Fruit fly (Drosophila melanogaster) whole organism, embryonic: Measurements from ENCODE around the gene Boh1.

ENCODE experiments used
- Ada2b ChIP-seq: fragments of 200-800 bp; sonication (Bioruptor generic); IDR thresholded peaks from 2 replicates; pipeline ENCODE4 v1.3.6; 2022; ENCODE audit warnings: missing biosample characterization, missing genetic modification characterization
- Aef1 ChIP-seq: fragments of 200-800 bp; sonication (Bioruptor generic); IDR thresholded peaks from 3 replicates; pipeline ENCODE4 v1.3.6; 2022; ENCODE audit warnings: missing biosample characterization, missing genetic modification characterization
- B-H2 ChIP-seq: fragments of 200-800 bp; sonication (Bioruptor generic); optimal IDR thresholded peaks from 2 replicates; lab custom pipeline; 2018; ENCODE audit warnings: missing biosample characterization, mild to moderate bottlenecking, missing genetic modification characterization
- BEAF-32 ChIP-seq: fragments of 200-800 bp; sonication (Bioruptor generic); optimal IDR thresholded peaks from 3 replicates; lab custom pipeline; 2017; ENCODE audit warnings: missing biosample characterization, missing genetic modification characterization, mild to moderate bottlenecking, moderate library complexity, missing genetic modification reagents
- CG11560 ChIP-seq: fragments of 200-800 bp; sonication (Bioruptor generic); IDR thresholded peaks from 3 replicates; pipeline ENCODE4 v1.3.6; 2022; ENCODE audit warnings: missing biosample characterization, missing genetic modification characterization
- CG12659 ChIP-seq: fragments of 200-800 bp; sonication (Bioruptor generic); optimal IDR thresholded peaks from 3 replicates; lab custom pipeline; 2017; ENCODE audit warnings: mild to moderate bottlenecking, missing biosample characterization, missing genetic modification reagents, missing genetic modification characterization
- CG13287 ChIP-seq: fragments of 200-800 bp; sonication (Bioruptor generic); IDR thresholded peaks from 2 replicates; pipeline ENCODE4 v1.3.6; 2022; ENCODE audit warnings: missing biosample characterization, missing genetic modification characterization; ENCODE audit not compliant: partially characterized antibody
- CG14860 ChIP-seq: fragments of 200-800 bp; sonication (Bioruptor generic); IDR thresholded peaks from 3 replicates; pipeline ENCODE4 v1.3.6; 2022; ENCODE audit warnings: missing biosample characterization, missing genetic modification characterization; ENCODE audit not compliant: partially characterized antibody
- CG1602 ChIP-seq: fragments of 200-800 bp; sonication (Bioruptor generic); optimal IDR thresholded peaks from 3 replicates; lab custom pipeline; 2016; ENCODE audit warnings: missing biosample characterization, missing genetic modification characterization
- CG16813 ChIP-seq: fragments of 200-800 bp; sonication (Bioruptor generic); IDR thresholded peaks from 3 replicates; pipeline ENCODE4 v1.3.6; 2022; ENCODE audit warnings: missing biosample characterization, missing genetic modification characterization; ENCODE audit not compliant: partially characterized antibody
- CG17186 ChIP-seq: fragments of 200-800 bp; sonication (Bioruptor generic); optimal IDR thresholded peaks from 3 replicates; lab custom pipeline; 2017; ENCODE audit warnings: missing biosample characterization, missing genetic modification reagents, missing genetic modification characterization
- CG2116 ChIP-seq: fragments of 200-800 bp; sonication (Bioruptor generic); optimal IDR thresholded peaks from 3 replicates; lab custom pipeline; 2018; ENCODE audit warnings: missing biosample characterization, mild to moderate bottlenecking, missing genetic modification characterization
- CG2129 ChIP-seq: fragments of 200-800 bp; sonication (Bioruptor generic); IDR thresholded peaks from 2 replicates; pipeline ENCODE4 v1.3.6; 2022; ENCODE audit warnings: missing biosample characterization, missing genetic modification characterization; ENCODE audit not compliant: partially characterized antibody
- CG34224 ChIP-seq: fragments of 200-800 bp; sonication (Bioruptor generic); IDR thresholded peaks from 3 replicates; pipeline ENCODE4 v1.3.6; 2022; ENCODE audit warnings: missing biosample characterization, missing genetic modification characterization; ENCODE audit not compliant: partially characterized antibody
- CG5953 ChIP-seq: fragments of 200-800 bp; sonication (Bioruptor generic); IDR thresholded peaks from 2 replicates; pipeline ENCODE4 v1.3.6; 2022; ENCODE audit warnings: missing biosample characterization, missing genetic modification characterization
- CG6791 ChIP-seq: fragments of 200-800 bp; sonication (Bioruptor generic); IDR thresholded peaks from 3 replicates; pipeline ENCODE4 v1.3.6; 2022; ENCODE audit warnings: missing biosample characterization, missing genetic modification characterization; ENCODE audit not compliant: partially characterized antibody
- CG7786 ChIP-seq: fragments of 200-800 bp; sonication (Bioruptor generic); optimal IDR thresholded peaks from 2 replicates; lab custom pipeline; 2016; ENCODE audit warnings: missing biosample characterization, missing genetic modification characterization
- CG7928 ChIP-seq: fragments of 200-800 bp; sonication (Bioruptor generic); optimal IDR thresholded peaks from 2 replicates; lab custom pipeline; 2017; ENCODE audit warnings: missing biosample characterization, mild to moderate bottlenecking, missing genetic modification characterization
- CG9437 ChIP-seq: fragments of 200-800 bp; sonication (Bioruptor generic); optimal IDR thresholded peaks from 2 replicates; lab custom pipeline; 2018; ENCODE audit warnings: missing biosample characterization, mild to moderate bottlenecking, missing genetic modification characterization
- Dek ChIP-seq: fragments of 200-800 bp; sonication (Bioruptor generic); optimal IDR thresholded peaks from 3 replicates; lab custom pipeline; 2019; ENCODE audit warnings: missing biosample characterization, mild to moderate bottlenecking, missing genetic modification characterization, moderate library complexity
- Doc2 ChIP-seq: fragments of 200-800 bp; sonication (Bioruptor generic); IDR thresholded peaks from 2 replicates; pipeline ENCODE4 v1.3.6; 2022; ENCODE audit warnings: missing biosample characterization, missing genetic modification characterization
- Gsc ChIP-seq: fragments of 200-800 bp; sonication (Bioruptor generic); IDR thresholded peaks from 2 replicates; pipeline ENCODE4 v1.3.6; 2022; ENCODE audit warnings: missing biosample characterization, missing genetic modification characterization
- HLH4C ChIP-seq: fragments of 200-800 bp; sonication (Bioruptor generic); IDR thresholded peaks from 3 replicates; pipeline ENCODE4 v1.3.6; 2022; ENCODE audit warnings: missing biosample characterization, missing genetic modification characterization; ENCODE audit not compliant: partially characterized antibody
- MBD-R2 ChIP-seq: fragments of 200-800 bp; sonication (Bioruptor generic); IDR thresholded peaks from 2 replicates; pipeline ENCODE4 v1.3.6; 2022; ENCODE audit warnings: missing biosample characterization, missing genetic modification characterization
- MESR4 ChIP-seq: fragments of 200-800 bp; sonication (Bioruptor generic); optimal IDR thresholded peaks from 2 replicates; lab custom pipeline; 2018; ENCODE audit warnings: missing biosample characterization, mild to moderate bottlenecking, missing genetic modification characterization, moderate library complexity
- Nf-YB ChIP-seq: fragments of 200-800 bp; sonication (Bioruptor generic); optimal IDR thresholded peaks from 3 replicates; lab custom pipeline; 2019; ENCODE audit warnings: missing biosample characterization, mild to moderate bottlenecking, missing genetic modification characterization, moderate library complexity
- Scr ChIP-seq: fragments of 200-800 bp; sonication (Bioruptor generic); IDR thresholded peaks from 2 replicates; pipeline ENCODE4 v1.3.6; 2022; ENCODE audit warnings: missing biosample characterization, missing genetic modification characterization; ENCODE audit not compliant: partially characterized antibody
- Sry-δ ChIP-seq: fragments of 200-800 bp; sonication (Bioruptor generic); optimal IDR thresholded peaks from 2 replicates; lab custom pipeline; 2016; ENCODE audit warnings: missing biosample characterization, missing genetic modification characterization
- amos ChIP-seq: fragments of 200-800 bp; sonication (Bioruptor generic); IDR thresholded peaks from 2 replicates; pipeline ENCODE4 v1.3.6; 2022; ENCODE audit warnings: missing biosample characterization, missing genetic modification characterization; ENCODE audit not compliant: partially characterized antibody
- bigmax ChIP-seq: fragments of 200-800 bp; sonication (Bioruptor generic); optimal IDR thresholded peaks from 2 replicates; lab custom pipeline; 2018; ENCODE audit warnings: missing biosample characterization, mild to moderate bottlenecking, missing genetic modification characterization
- chif ChIP-seq, 2 experiments: fragments of 200-800 bp; sonication (Bioruptor generic); optimal IDR thresholded peaks; 3 replicates each; lab custom pipeline; 2016; ENCODE audit warnings: missing biosample characterization in 2 of 2, missing genetic modification characterization in 2 of 2
- crp ChIP-seq, 2 experiments: fragments of 200-800 bp; sonication (Bioruptor generic); optimal IDR thresholded peaks; 2 replicates in 1 of 2; 3 replicates in 1 of 2; lab custom pipeline; 2017; ENCODE audit warnings: missing biosample characterization in 2 of 2, missing genetic modification characterization in 2 of 2, mild to moderate bottlenecking in 1 of 2, moderate library complexity in 1 of 2
- fu2 ChIP-seq: fragments of 200-800 bp; sonication (Bioruptor generic); optimal IDR thresholded peaks from 2 replicates; lab custom pipeline; 2016; ENCODE audit warnings: missing biosample characterization, missing genetic modification characterization
- gfzf ChIP-seq: fragments of 200-800 bp; sonication (Bioruptor generic); optimal IDR thresholded peaks from 2 replicates; lab custom pipeline; 2016; ENCODE audit warnings: missing biosample characterization, mild to moderate bottlenecking, missing genetic modification characterization, moderate library complexity
- hbn ChIP-seq: fragments of 200-800 bp; sonication (Bioruptor generic); IDR thresholded peaks from 2 replicates; pipeline ENCODE4 v1.3.6; 2022; ENCODE audit warnings: missing biosample characterization, missing genetic modification characterization; ENCODE audit not compliant: partially characterized antibody
- hkb ChIP-seq, 2 experiments: fragments of 200-800 bp in 1 of 2; fragments of >200 bp in 1 of 2; sonication (Bioruptor generic) in 1 of 2; IDR thresholded peaks in 1 of 2; optimal IDR thresholded peaks in 1 of 2; 2 replicates each; pipeline versions ENCODE4 v1.3.6 to Lab custom; 2017 to 2022; ENCODE audit warnings: missing biosample characterization in 1 of 2, missing genetic modification characterization in 1 of 2
- nerfin-1 ChIP-seq: fragments of 200-800 bp; sonication (Bioruptor generic); optimal IDR thresholded peaks from 3 replicates; lab custom pipeline; 2019; ENCODE audit warnings: missing biosample characterization, mild to moderate bottlenecking, missing genetic modification characterization, moderate library complexity
- pfk ChIP-seq: fragments of 200-800 bp; sonication (Bioruptor generic); optimal IDR thresholded peaks from 2 replicates; lab custom pipeline; 2018; ENCODE audit warnings: missing biosample characterization, mild to moderate bottlenecking, missing genetic modification characterization, moderate library complexity
- phol ChIP-seq: fragments of 200-800 bp; sonication (Bioruptor generic); optimal IDR thresholded peaks from 3 replicates; lab custom pipeline; 2018; ENCODE audit warnings: missing biosample characterization, mild to moderate bottlenecking, missing genetic modification characterization, moderate library complexity
- pzg ChIP-seq: fragments of 200-800 bp; sonication (Bioruptor generic); optimal IDR thresholded peaks from 3 replicates; lab custom pipeline; 2018; ENCODE audit warnings: missing biosample characterization, mild to moderate bottlenecking, missing genetic modification characterization, moderate library complexity
- sc ChIP-seq, 3 experiments: fragments of >200 bp in 2 of 3; fragments of 200-800 bp in 1 of 3; sonication (Bioruptor generic) in 1 of 3; optimal IDR thresholded peaks; 2 replicates in 2 of 3; 3 replicates in 1 of 3; lab custom pipeline; 2017; ENCODE audit warnings: mild to moderate bottlenecking in 1 of 3, missing biosample characterization in 1 of 3, missing genetic modification characterization in 1 of 3, missing genetic modification reagents in 1 of 3
- sr ChIP-seq: fragments of 200-800 bp; sonication (Bioruptor generic); IDR thresholded peaks from 3 replicates; pipeline ENCODE4 v1.3.6; 2022; ENCODE audit warnings: missing biosample characterization, missing genetic modification characterization
- stwl ChIP-seq: fragments of 200-800 bp; sonication (Bioruptor generic); optimal IDR thresholded peaks from 3 replicates; lab custom pipeline; 2018; ENCODE audit warnings: missing biosample characterization, mild to moderate bottlenecking, missing genetic modification characterization, moderate library complexity
- tna ChIP-seq: fragments of 200-800 bp; sonication (Bioruptor generic); IDR thresholded peaks from 2 replicates; pipeline ENCODE4 v1.3.6; 2022; ENCODE audit warnings: missing biosample characterization, missing genetic modification characterization; ENCODE audit not compliant: partially characterized antibody
- unc-4 ChIP-seq: fragments of 200-800 bp; sonication (Bioruptor generic); IDR thresholded peaks from 2 replicates; pipeline ENCODE4 v1.3.6; 2022; ENCODE audit warnings: missing biosample characterization, missing genetic modification characterization; ENCODE audit not compliant: partially characterized antibody
- vnd ChIP-seq: fragments of 200-800 bp; sonication (Bioruptor generic); IDR thresholded peaks from 3 replicates; pipeline ENCODE4 v1.3.6; 2022; ENCODE audit warnings: missing biosample characterization, missing genetic modification characterization; ENCODE audit not compliant: partially characterized antibody
- zfh1 ChIP-seq: fragments of 200-800 bp; sonication (Bioruptor generic); IDR thresholded peaks from 3 replicates; pipeline ENCODE4 v1.3.6; 2022; ENCODE audit warnings: missing biosample characterization, missing genetic modification characterization

Gene Boh1

DNA sequence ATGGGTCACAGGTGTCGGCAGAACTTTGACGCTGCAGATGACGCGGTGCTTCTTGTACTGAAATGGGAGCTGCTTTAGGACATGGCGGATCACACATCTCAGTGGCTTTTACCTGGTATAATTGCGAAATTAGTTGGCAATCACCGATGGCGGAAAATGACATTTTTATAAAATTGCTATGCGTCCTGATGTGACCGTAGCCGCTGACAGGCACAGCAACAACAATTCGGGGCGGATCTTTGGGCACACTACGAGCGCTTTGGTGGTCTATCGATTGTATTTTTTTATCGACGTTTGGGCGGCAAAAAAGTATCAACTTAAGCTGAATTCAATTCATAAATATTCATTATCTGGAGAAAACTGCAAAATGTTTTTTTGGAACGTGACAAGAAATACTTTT, 34.6 kb upstream of the Boh1 start, which contains the start of gene CG4951 (continued):
- TF ChIP-seq sr (no peak), stwl (peak; percentile 64), phol (tag; lab: Kevin White, UChicago) (peak; percentile 63), vnd (GFP tag; lab: Robert Waterston, UW) (peak; percentile 36; the same call in 1 of the 3 replicates), CG13287 (GFP tag; lab: Robert Waterston, UW) (peak; percentile 78), HLH4C (peak; percentile 75), CG12659 (GFP tag; lab: Kevin White, UChicago) (peak; percentile 2), BEAF-32 (GFP tag; lab: Kevin White, UChicago) (peak; percentile 57), Doc2 (GFP tag; lab: Robert Waterston, UW) (no peak), CG5953 (no peak), B-H2 (GFP tag; lab: Kevin White, UChicago) (no peak), Scr (GFP tag; lab: Robert Waterston, UW) (peak; percentile 60), Aef1 (GFP tag; lab: Robert Waterston, UW) (peak; percentile 94), hbn (GFP tag; lab: Robert Waterston, UW) (peak; percentile 49; the same call in 1 of the 2 replicates), pfk (GFP tag; lab: Kevin White, UChicago) (no peak), fu2 (GFP tag; lab: Kevin White, UChicago) (no peak), Ada2b (GFP tag; lab: Robert Waterston, UW) (no peak), CG34224 (peak; percentile 57; the same call in 2 of the 3 replicates), Gsc (no peak), MBD-R2 (GFP tag; lab: Robert Waterston, UW) (peak; percentile 86), hkb (optimal IDR thresholded peaks at IDR 0.05; lab: Kevin White, UChicago) (no peak), hkb (GFP tag; IDR thresholded peaks at IDR 0.05; lab: Robert Waterston, UW) (no peak), Nf-YB (GFP tag; lab: Kevin White, UChicago) (no peak), CG6791 (GFP tag; lab: Robert Waterston, UW) (peak; percentile 61; the same call in 2 of the 3 replicates), sc (optimal IDR thresholded peaks at IDR 0.05; lab: Kevin White, UChicago) (no peak), sc (GFP tag; optimal IDR thresholded peaks at IDR 0.05; lab: Kevin White, UChicago) (no peak), CG9437 (GFP tag; lab: Kevin White, UChicago) (no peak), crp (GFP tag; optimal IDR thresholded peaks at IDR 0.05; lab: Kevin White, UChicago) (peak in 1 of 2 experiments; percentile 20), CG2116 (GFP tag; lab: Kevin White, UChicago) (peak; percentile 68), tna (GFP tag; lab: Robert Waterston, UW) (peak; percentile 57; the same call in 1 of the 2 replicates), MESR4 (GFP tag; lab: Kevin White, UChicago) (peak; percentile 52), unc-4 (GFP tag; lab: Robert Waterston, UW) (peak; percentile 56), zfh1 (GFP tag; lab: Robert Waterston, UW) (no peak), CG1602 (GFP tag; lab: Kevin White, UChicago) (no peak), Sry-δ (peak; percentile 58), CG2129 (GFP tag; lab: Robert Waterston, UW) (no peak), CG16813 (GFP tag; lab: Robert Waterston, UW) (peak; percentile 36; the same call in 1 of the 3 replicates), nerfin-1 (peak; percentile 19), CG7928 (peak; percentile 56), CG17186 (GFP tag; lab: Kevin White, UChicago) (peak; percentile 70), CG14860 (GFP tag; lab: Robert Waterston, UW) (peak; percentile 53; the same call in 2 of the 3 replicates), bigmax (peak; percentile 36), CG7786 (no peak), CG11560 (tag; lab: Robert Waterston, UW) (peak; percentile 45; the same call in 1 of the 3 replicates), chif (GFP tag; optimal IDR thresholded peaks at IDR 0.05; lab: Kevin White, UChicago) (no peak), Dek (tag; lab: Kevin White, UChicago) (no peak), pzg (GFP tag; lab: Kevin White, UChicago) (peak; percentile 91), amos (peak; percentile 59; the same call in 1 of the 2 replicates), gfzf (peak; percentile 79)
